Worm (Caenorhabditis elegans) whole organism, L3 larva: ENCODE measurements around the gene W06G6.2.

Experiments used
- ZK546.5 ChIP-seq: sonication (generic microtip); optimal IDR thresholded peaks from 2 replicates; lab custom pipeline; 2017; ENCODE audit warnings: missing biosample characterization, missing genetic modification characterization
- ceh-82 ChIP-seq: fragments of 150-350 bp; optimal IDR thresholded peaks from 2 replicates; lab custom pipeline; 2014; ENCODE audit warnings: missing biosample characterization, missing genetic modification characterization
- fos-1 ChIP-seq: fragments of 150-350 bp; optimal IDR thresholded peaks from 2 replicates; lab custom pipeline; 2014; ENCODE audit warnings: missing biosample characterization, missing genetic modification characterization
- lin-39 ChIP-seq: fragments of 150-350 bp; optimal IDR thresholded peaks from 2 replicates; lab custom pipeline; 2018; ENCODE audit warnings: missing biosample characterization, missing genetic modification reagents, missing genetic modification characterization
- lsy-12 ChIP-seq: sonication (generic microtip); optimal IDR thresholded peaks from 2 replicates; lab custom pipeline; 2016; ENCODE audit warnings: mild to moderate bottlenecking, missing genetic modification characterization, missing compliant biosample characterization
- nhr-11 ChIP-seq: fragments of 150-350 bp; optimal IDR thresholded peaks from 2 replicates; lab custom pipeline; 2014; ENCODE audit warnings: missing biosample characterization, missing genetic modification characterization
- nhr-23 ChIP-seq: fragments of 150-350 bp; optimal IDR thresholded peaks from 2 replicates; lab custom pipeline; 2014; ENCODE audit warnings: missing biosample characterization, missing genetic modification reagents, missing genetic modification characterization
- nhr-237 ChIP-seq: fragments of 150-350 bp; optimal IDR thresholded peaks from 2 replicates; lab custom pipeline; 2014; ENCODE audit warnings: missing biosample characterization, missing genetic modification characterization
- snpc-4 ChIP-seq: fragments of 150-350 bp; optimal IDR thresholded peaks from 2 replicates; lab custom pipeline; 2014; ENCODE audit warnings: missing biosample characterization, missing genetic modification characterization
- unc-62 ChIP-seq: fragments of 150-350 bp; sonication (generic microtip); optimal IDR thresholded peaks from 4 replicates; lab custom pipeline; 2014; ENCODE audit warnings: missing biosample characterization, missing genetic modification reagents, missing genetic modification characterization
- ztf-11 ChIP-seq: fragments of 150-350 bp; optimal IDR thresholded peaks from 2 replicates; lab custom pipeline; 2014; ENCODE audit warnings: missing biosample characterization, missing genetic modification characterization
- ztf-4 ChIP-seq: fragments of 150-350 bp; optimal IDR thresholded peaks from 2 replicates; lab custom pipeline; 2014; ENCODE audit warnings: missing biosample characterization, missing genetic modification characterization

DNA sequence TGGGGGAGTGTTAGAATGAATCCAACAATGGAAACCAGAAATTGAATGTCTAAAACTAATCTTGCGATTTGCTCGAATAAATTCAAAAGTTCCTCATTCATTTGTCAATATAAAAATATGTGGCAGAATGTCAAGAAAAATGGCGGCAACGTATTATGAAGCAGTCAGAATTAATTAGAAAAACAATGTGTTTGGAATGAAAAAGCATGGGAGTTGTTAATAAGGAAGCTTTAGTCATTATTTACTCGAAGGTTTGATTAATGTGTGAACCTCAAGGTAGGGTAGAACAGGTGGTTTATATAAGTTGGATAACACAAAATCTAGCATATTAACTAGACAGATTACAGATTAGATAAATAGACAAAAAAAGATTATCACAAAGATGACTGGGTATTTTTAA, 9.1 kb downstream of the W06G6.2 start, which contains the start of gene srw-76:
- TF ChIP-seq lin-39 (tag; lab: Kevin White, UChicago), result no peak
- no peak for TF ChIP-seq ztf-11 (tag; lab: Kevin White, UChicago)
- no peak for TF ChIP-seq snpc-4 (tag; lab: Kevin White, UChicago)
- TF ChIP-seq nhr-11 (tag; lab: Kevin White, UChicago), result no peak
- TF ChIP-seq nhr-237 (tag; lab: Kevin White, UChicago), result no peak
- no peak for TF ChIP-seq nhr-23
- TF ChIP-seq unc-62 (GFP tag; lab: Kevin White, UChicago), result no peak
- TF ChIP-seq ceh-82 (tag; lab: Kevin White, UChicago), result no peak
- no peak for TF ChIP-seq ztf-4
- TF ChIP-seq ZK546.5, result no peak
- no peak for TF ChIP-seq fos-1 (tag; lab: Kevin White, UChicago)
- TF ChIP-seq lsy-12 (tag; lab: Kevin White, UChicago), result no peak
